Fruit fly (Drosophila melanogaster): Measurements from ENCODE around the gene RnpS1.

The RnpS1 gene

dm6 chr3R:9516400-9516852 lies 35.4 kb upstream of the RnpS1 start (continued):
- TF ChIP-seq Ada2b (GFP tag; IDR thresholded peaks at IDR 0.05) = no peak
- TF ChIP-seq br (optimal IDR thresholded peaks at IDR 0.05) = no peak
- TF ChIP-seq CG8281 (tag; optimal IDR thresholded peaks at IDR 0.05) = peak; percentile 1
- peak; percentile 52 for TF ChIP-seq CG10462 (GFP tag; optimal IDR thresholded peaks at IDR 0.05)
- TF ChIP-seq ci (GFP tag; IDR thresholded peaks at IDR 0.05) = no peak
- peak; percentile 15 for TF ChIP-seq CG4328 (GFP tag; optimal IDR thresholded peaks at IDR 0.05)
- TF ChIP-seq grn (GFP tag; optimal IDR thresholded peaks at IDR 0.05) = peak; percentile 62
- TF ChIP-seq CG14860 (GFP tag; IDR thresholded peaks at IDR 0.05; ENCODE audit: partially characterized antibody) = no peak

- TF ChIP-seq ase (GFP tag; IDR thresholded peaks at IDR 0.05) (peak; percentile 85), CG33213 (GFP tag; optimal IDR thresholded peaks at IDR 0.05) (peak; percentile 89), Hmr (GFP tag; optimal IDR thresholded peaks at IDR 0.05) (peak; percentile 95), Rx (GFP tag; IDR thresholded peaks at IDR 0.05) (peak; percentile 81), zf30C (GFP tag; optimal IDR thresholded peaks at IDR 0.05) (no peak), slbo (GFP tag; IDR thresholded peaks at IDR 0.05) (peak; percentile 93), danr (GFP tag; IDR thresholded peaks at IDR 0.05) (peak; percentile 78), CG10462 (GFP tag; optimal IDR thresholded peaks at IDR 0.05) (peak; percentile 5), ranshi (GFP tag; IDR thresholded peaks at IDR 0.05) (peak; percentile 94), tx (GFP tag; optimal IDR thresholded peaks at IDR 0.05) (peak; percentile 69), CG4854 (GFP tag; optimal IDR thresholded peaks at IDR 0.05) (peak; percentile 92), Atf3 (GFP tag; optimal IDR thresholded peaks at IDR 0.05) (peak; percentile 57), CG2199 (GFP tag; IDR thresholded peaks at IDR 0.05) (peak; percentile 90), dan (GFP tag; IDR thresholded peaks at IDR 0.05) (no peak), CG14667 (GFP tag; IDR thresholded peaks at IDR 0.05) (peak; percentile 76), Doc2 (GFP tag; IDR thresholded peaks at IDR 0.05) (peak; percentile 83), peb (GFP tag; IDR thresholded peaks at IDR 0.05) (peak; percentile 65; the same call in 1 of the 2 replicates), CG4360 (GFP tag; IDR thresholded peaks at IDR 0.05) (peak; percentile 12; the same call in 1 of the 2 replicates), ERR (GFP tag; optimal IDR thresholded peaks at IDR 0.05) (peak; percentile 91), CG2129 (GFP tag; IDR thresholded peaks at IDR 0.05; ENCODE audit: partially characterized antibody) (no peak), ham (GFP tag; IDR thresholded peaks at IDR 0.05) (peak; percentile 68; the same call in 1 of the 2 replicates), sisA (GFP tag; IDR thresholded peaks at IDR 0.05) (peak; percentile 86), exex (tag; optimal IDR thresholded peaks at IDR 0.05) (peak; percentile 86), z (GFP tag; IDR thresholded peaks at IDR 0.05) (no peak), Spps (tag; optimal IDR thresholded peaks at IDR 0.05) (peak; percentile 57), sim (GFP tag; IDR thresholded peaks at IDR 0.05) (no peak), ro (GFP tag; IDR thresholded peaks at IDR 0.05) (peak; percentile 58), TFAM (GFP tag; optimal IDR thresholded peaks at IDR 0.05) (peak; percentile 37), CG11723 (GFP tag; optimal IDR thresholded peaks at IDR 0.05) (no peak), cwo (GFP tag; optimal IDR thresholded peaks at IDR 0.05) (peak; percentile 93), lbe (GFP tag; optimal IDR thresholded peaks at IDR 0.05) (peak; percentile 95), run (tag; optimal IDR thresholded peaks at IDR 0.05) (peak; percentile 52), fu2 (GFP tag; optimal IDR thresholded peaks at IDR 0.05) (peak; percentile 78), nerfin-1 (tag; optimal IDR thresholded peaks at IDR 0.05) (no peak), CG10654 (GFP tag; optimal IDR thresholded peaks at IDR 0.05) (peak; percentile 86), vvl (GFP tag; IDR thresholded peaks at IDR 0.05) (peak; percentile 97), CG4328 (GFP tag; optimal IDR thresholded peaks at IDR 0.05) (peak; percentile 76), Xbp1 (GFP tag; optimal IDR thresholded peaks at IDR 0.05) (peak; percentile 78), nom (GFP tag; optimal IDR thresholded peaks at IDR 0.05) (no peak), Bdp1 (GFP tag; optimal IDR thresholded peaks at IDR 0.05) (peak; percentile 72), Atf6 (GFP tag; IDR thresholded peaks at IDR 0.05) (peak; percentile 87)
Measured at dm6 chr3R:9527907-9528842, 23.7 kb upstream of the RnpS1 start.
